Worm (Caenorhabditis elegans): ENCODE data around the gene pgph-3.

The pgph-3 gene

DNA sequence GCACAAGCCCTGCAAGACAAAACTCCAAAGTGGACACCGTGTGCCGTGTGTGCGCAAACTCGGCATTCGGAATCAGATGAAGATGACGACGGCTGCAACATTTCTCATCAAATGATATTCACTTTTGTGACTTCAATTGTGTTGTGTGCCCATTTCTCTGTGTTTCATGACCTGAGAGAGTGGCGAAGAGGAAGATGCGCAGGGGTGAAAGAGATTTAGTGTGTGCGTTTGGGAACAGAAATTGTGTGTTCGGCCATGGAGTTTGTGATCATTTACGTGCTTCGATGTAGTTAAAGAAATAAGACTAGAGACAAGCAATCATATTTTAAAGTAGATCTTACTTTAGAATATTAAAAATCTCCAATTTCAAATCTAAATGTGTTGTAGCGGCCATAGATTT, 25.0 kb upstream of the pgph-3 start:
- TF ChIP-seq nhr-20 (tag; optimal IDR thresholded peaks at IDR 0.05): peak; percentile 0
- TF ChIP-seq ceh-88 (GFP tag; IDR thresholded peaks at IDR 0.05): no peak
- TF ChIP-seq lin-14 (GFP tag; optimal IDR thresholded peaks at IDR 0.05): peak; percentile 62

DNA sequence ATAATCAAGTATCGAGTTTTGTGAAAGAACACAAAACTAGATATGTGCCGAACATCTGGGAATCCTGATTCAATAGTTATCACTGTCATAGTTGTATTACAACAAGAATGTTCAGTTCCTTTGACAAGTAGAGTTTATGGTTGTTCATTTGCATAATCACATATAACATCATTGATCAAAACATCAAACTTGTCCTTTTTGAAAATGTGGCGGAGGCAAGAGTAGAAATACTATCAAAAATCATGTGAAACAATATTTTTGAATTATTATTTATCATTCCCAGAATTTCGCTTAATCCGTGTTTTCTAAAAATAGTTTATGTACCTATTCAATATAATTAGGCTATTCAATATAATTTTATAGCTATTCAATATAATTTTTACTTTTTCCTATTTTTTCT, 21.7 kb upstream of the pgph-3 start, which contains the start of gene F44E7.7:
F44E7.7 (minus strand) TSS at position 101 of the 400 bp plus-strand sequence.
- TF ChIP-seq nhr-19 (GFP tag; conservative IDR thresholded peaks at IDR 0.05) (no peak), sptf-1 (tag; optimal IDR thresholded peaks at IDR 0.05) (no peak), xbp-1 (tag; optimal IDR thresholded peaks at IDR 0.05) (no peak), nhr-237 (tag; optimal IDR thresholded peaks at IDR 0.05) (no peak), irx-1 (tag; optimal IDR thresholded peaks at IDR 0.05) (no peak), lin-13 (GFP tag; optimal IDR thresholded peaks at IDR 0.05) (no peak), F16B12.6 (tag; optimal IDR thresholded peaks at IDR 0.05) (no peak), sup-37 (GFP tag; optimal IDR thresholded peaks at IDR 0.05) (no peak), tlp-1 (tag; optimal IDR thresholded peaks at IDR 0.05) (no peak), C04F5.9 (tag; optimal IDR thresholded peaks at IDR 0.05) (no peak), mdl-1 (tag; optimal IDR thresholded peaks at IDR 0.05) (no peak)

DNA sequence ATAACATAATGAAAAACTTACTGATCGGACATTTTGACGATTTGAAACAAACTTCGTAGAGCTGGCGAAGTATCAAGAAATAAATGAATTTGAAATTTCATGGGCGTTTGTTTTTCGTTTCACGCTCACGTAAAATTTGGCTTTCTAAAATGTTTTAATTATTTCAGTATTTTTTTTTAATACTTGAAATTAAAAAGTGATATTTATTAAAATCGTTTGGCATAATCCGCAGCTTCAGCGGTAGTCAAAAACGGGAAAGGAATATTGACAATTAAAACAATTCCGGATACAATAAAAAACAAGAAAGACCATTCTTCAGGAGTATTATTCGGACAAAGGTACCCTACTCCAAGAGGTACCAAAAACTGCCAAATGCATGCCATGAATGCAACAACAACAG, 19.0 kb upstream of the pgph-3 start, which contains the start of gene fbxa-183:
fbxa-183 (minus strand) TSS at position 101 of the 400 bp plus-strand sequence.
- TF ChIP-seq fos-1 (tag; optimal IDR thresholded peaks at IDR 0.05) (no peak), jun-1 (tag; optimal IDR thresholded peaks at IDR 0.05) (no peak), ceh-63 (GFP tag; optimal IDR thresholded peaks at IDR 0.05) (no peak), lin-15B (tag; optimal IDR thresholded peaks at IDR 0.05) (no peak), nhr-19 (GFP tag; conservative IDR thresholded peaks at IDR 0.05) (no peak), ceh-90 (tag; optimal IDR thresholded peaks at IDR 0.05) (no peak), pax-3 (tag; optimal IDR thresholded peaks at IDR 0.05) (no peak), nhr-85 (tag) (no peak), pag-3 (tag; optimal IDR thresholded peaks at IDR 0.05; ENCODE audit: borderline replicate concordance, insufficient read depth) (no peak), ztf-11 (tag; optimal IDR thresholded peaks at IDR 0.05) (no peak), nhr-90 (tag; optimal IDR thresholded peaks at IDR 0.05; ENCODE audit: poor library complexity) (no peak), mef-2 (tag; optimal IDR thresholded peaks at IDR 0.05) (no peak), alr-1 (tag; optimal IDR thresholded peaks at IDR 0.05; ENCODE audit: borderline replicate concordance) (no peak), elt-3 (tag; optimal IDR thresholded peaks at IDR 0.05) (no peak), xbp-1 (tag; optimal IDR thresholded peaks at IDR 0.05) (no peak), ztf-4 (tag; optimal IDR thresholded peaks at IDR 0.05) (no peak)

DNA sequence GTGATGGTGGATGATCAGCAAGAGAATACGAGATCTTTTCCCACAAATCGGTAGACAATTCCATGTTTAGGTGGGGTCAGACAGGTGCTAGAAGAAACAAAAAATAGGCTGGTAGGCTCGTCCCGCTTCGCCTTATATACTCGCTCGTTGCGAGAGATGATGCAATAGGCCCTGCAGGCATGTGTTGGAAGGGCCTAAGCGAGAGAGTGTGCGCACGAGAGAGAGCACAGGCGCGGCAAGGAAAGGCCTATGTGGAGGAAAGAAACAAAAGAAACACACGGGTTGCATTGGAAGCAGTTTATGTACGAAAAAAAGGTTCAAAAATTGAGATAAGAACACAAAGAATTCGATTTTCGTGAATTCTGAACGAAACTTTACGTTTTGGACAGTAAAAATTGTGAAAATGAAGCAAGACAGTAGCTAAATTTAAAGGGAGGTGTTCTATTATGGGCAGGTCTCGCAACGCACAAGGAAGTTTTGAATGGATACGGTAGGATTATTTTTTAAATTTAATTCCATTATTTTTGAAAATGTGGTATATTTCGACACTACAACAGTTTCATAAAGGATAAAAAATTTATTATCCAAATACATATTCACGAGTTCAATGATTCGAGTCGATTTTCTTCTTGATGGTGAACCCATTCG, 17.2 kb upstream of the pgph-3 start, which contains the start of gene F44E7.5:
F44E7.5 (minus strand) TSS at position 210 of the 648 bp plus-strand sequence.
- TF ChIP-seq tlp-1 (tag; optimal IDR thresholded peaks at IDR 0.05) (no peak), xbp-1 (tag; optimal IDR thresholded peaks at IDR 0.05) (peak; percentile 8), ztf-11 (tag; optimal IDR thresholded peaks at IDR 0.05) (no peak), fkh-10 (GFP tag; optimal IDR thresholded peaks at IDR 0.05) (no peak), jun-1 (tag; optimal IDR thresholded peaks at IDR 0.05) (peak; percentile 8), sup-37 (GFP tag; optimal IDR thresholded peaks at IDR 0.05) (no peak), ceh-90 (tag; optimal IDR thresholded peaks at IDR 0.05) (no peak), mep-1 (tag; optimal IDR thresholded peaks at IDR 0.05) (peak; percentile 72), aly-2 (tag; optimal IDR thresholded peaks at IDR 0.05) (no peak), vab-15 (tag; optimal IDR thresholded peaks at IDR 0.05) (no peak), C04F5.9 (tag; optimal IDR thresholded peaks at IDR 0.05) (no peak), nhr-77 (tag; optimal IDR thresholded peaks at IDR 0.05) (no peak), mab-9 (GFP tag; IDR thresholded peaks at IDR 0.05) (no peak), aha-1 (tag; optimal IDR thresholded peaks at IDR 0.05) (no peak), ceh-82 (tag; optimal IDR thresholded peaks at IDR 0.05) (peak; percentile 31 to 78 (median 41)), hlh-17 (GFP tag; optimal IDR thresholded peaks at IDR 0.05; ENCODE audit: borderline replicate concordance) (no peak), unc-62 (GFP tag; optimal IDR thresholded peaks at IDR 0.05) (no peak), unc-86 (tag; optimal IDR thresholded peaks at IDR 0.05) (no peak), alr-1 (tag; optimal IDR thresholded peaks at IDR 0.05; ENCODE audit: borderline replicate concordance) (no peak), fos-1 (tag; optimal IDR thresholded peaks at IDR 0.05) (no peak), nhr-20 (tag; optimal IDR thresholded peaks at IDR 0.05) (peak; percentile 66), ets-5 (GFP tag; IDR thresholded peaks at IDR 0.05) (no peak), skn-1 (tag; optimal IDR thresholded peaks at IDR 0.05) (peak; percentile 1), C16A3.4 (tag; optimal IDR thresholded peaks at IDR 0.05) (peak; percentile 53), nhr-12 (tag; optimal IDR thresholded peaks at IDR 0.05) (no peak), ztf-4 (tag; optimal IDR thresholded peaks at IDR 0.05) (peak; percentile 23), dpl-1 (GFP tag; optimal IDR thresholded peaks at IDR 0.05) (peak; percentile 16 to 26 (median 25)), swsn-7 (tag; optimal IDR thresholded peaks at IDR 0.05) (peak; percentile 2), nhr-90 (tag; optimal IDR thresholded peaks at IDR 0.05; ENCODE audit: poor library complexity) (peak; percentile 83)

Measured in whole organism, L1 larva.